Fruit fly (Drosophila melanogaster) whole organism, embryonic: Measurements from ENCODE around the gene RpS28b.
A peak's percentile ranks its signal among the peaks of the same experiment; 100 is the strongest.

Experiments
- B-H2 ChIP-seq: fragments of 200-800 bp; sonication (Bioruptor generic); optimal IDR thresholded peaks from 2 replicates; lab custom pipeline; 2018; ENCODE audit warnings: missing biosample characterization, mild to moderate bottlenecking, missing genetic modification characterization
- BEAF-32 ChIP-seq: fragments of 200-800 bp; sonication (Bioruptor generic); optimal IDR thresholded peaks from 3 replicates; lab custom pipeline; 2017; ENCODE audit warnings: missing biosample characterization, missing genetic modification characterization, mild to moderate bottlenecking, moderate library complexity, missing genetic modification reagents
- CG11093 ChIP-seq: fragments of 200-800 bp; sonication (Bioruptor generic); IDR thresholded peaks from 3 replicates; pipeline ENCODE4 v1.3.6; 2022; ENCODE audit warnings: missing biosample characterization, missing genetic modification characterization
- CG11247 ChIP-seq: fragments of 200-800 bp; sonication (Bioruptor generic); IDR thresholded peaks from 2 replicates; pipeline ENCODE4 v1.3.6; 2022; ENCODE audit warnings: missing biosample characterization, missing genetic modification characterization
- CG11695 ChIP-seq: fragments of 200-800 bp; sonication (Bioruptor generic); IDR thresholded peaks from 3 replicates; pipeline ENCODE4 v1.3.6; 2022; ENCODE audit warnings: missing biosample characterization, missing genetic modification characterization
- CG12219 ChIP-seq: fragments of 200-800 bp; sonication (Bioruptor generic); optimal IDR thresholded peaks from 3 replicates; lab custom pipeline; 2018; ENCODE audit warnings: missing biosample characterization, mild to moderate bottlenecking, missing genetic modification characterization
- CG14014 ChIP-seq: fragments of 200-800 bp; sonication (Bioruptor generic); IDR thresholded peaks from 2 replicates; pipeline ENCODE4 v1.3.6; 2022; ENCODE audit warnings: missing biosample characterization, missing genetic modification characterization
- CG14710 ChIP-seq: fragments of 200-800 bp; sonication (Bioruptor generic); optimal IDR thresholded peaks from 3 replicates; lab custom pipeline; 2019; ENCODE audit warnings: missing biosample characterization, mild to moderate bottlenecking, missing genetic modification characterization, moderate library complexity
- CG1529 ChIP-seq: fragments of 200-800 bp; sonication (Bioruptor generic); optimal IDR thresholded peaks from 3 replicates; lab custom pipeline; 2018; ENCODE audit warnings: missing biosample characterization, missing genetic modification characterization
- CG16779 ChIP-seq: fragments of 200-800 bp; sonication (Bioruptor generic); IDR thresholded peaks from 2 replicates; pipeline ENCODE4 v1.3.6; 2022; ENCODE audit warnings: missing biosample characterization, missing genetic modification characterization
- CG16815 ChIP-seq: fragments of 200-800 bp; sonication (Bioruptor generic); optimal IDR thresholded peaks from 3 replicates; lab custom pipeline; 2017; ENCODE audit warnings: missing biosample characterization, mild to moderate bottlenecking, missing genetic modification characterization
- CG17328 ChIP-seq: fragments of 200-800 bp; sonication (Bioruptor generic); IDR thresholded peaks from 2 replicates; pipeline ENCODE4 v1.3.6; 2022; ENCODE audit warnings: missing biosample characterization, missing genetic modification characterization
- CG17802 ChIP-seq: fragments of 200-800 bp; sonication (Bioruptor generic); optimal IDR thresholded peaks from 2 replicates; lab custom pipeline; 2018; ENCODE audit warnings: missing biosample characterization, mild to moderate bottlenecking, missing genetic modification characterization, moderate library complexity
- CG17912 ChIP-seq: fragments of 200-800 bp; sonication (Bioruptor generic); optimal IDR thresholded peaks from 2 replicates; lab custom pipeline; 2018; ENCODE audit warnings: missing biosample characterization, mild to moderate bottlenecking, missing genetic modification characterization
- CG2889 ChIP-seq: fragments of 200-800 bp; sonication (Bioruptor generic); IDR thresholded peaks from 3 replicates; pipeline ENCODE4 v1.3.6; 2022; ENCODE audit warnings: missing biosample characterization, missing genetic modification characterization
- CG3281 ChIP-seq: fragments of 200-800 bp; sonication (Bioruptor generic); optimal IDR thresholded peaks from 3 replicates; lab custom pipeline; 2017; ENCODE audit warnings: missing biosample characterization, mild to moderate bottlenecking, missing genetic modification characterization
- CG34224 ChIP-seq: fragments of 200-800 bp; sonication (Bioruptor generic); IDR thresholded peaks from 3 replicates; pipeline ENCODE4 v1.3.6; 2022; ENCODE audit warnings: missing biosample characterization, missing genetic modification characterization; ENCODE audit not compliant: partially characterized antibody
- CG3838 ChIP-seq: fragments of 200-800 bp; sonication (Bioruptor generic); optimal IDR thresholded peaks from 3 replicates; lab custom pipeline; 2016; ENCODE audit warnings: missing biosample characterization, missing genetic modification characterization
- CG3995 ChIP-seq: fragments of 200-800 bp; sonication (Bioruptor generic); optimal IDR thresholded peaks from 3 replicates; lab custom pipeline; 2016; ENCODE audit warnings: missing biosample characterization, missing genetic modification characterization
- CG4854 ChIP-seq: fragments of 200-800 bp; sonication (Bioruptor generic); optimal IDR thresholded peaks from 2 replicates; lab custom pipeline; 2016; ENCODE audit warnings: missing biosample characterization, missing genetic modification characterization, inconsistent platforms
- CG8281 ChIP-seq: fragments of 200-800 bp; sonication (Bioruptor generic); optimal IDR thresholded peaks from 2 replicates; lab custom pipeline; 2018; ENCODE audit warnings: missing biosample characterization, mild to moderate bottlenecking, missing genetic modification characterization, moderate library complexity
- Dp ChIP-seq: fragments of 200-800 bp; sonication (Bioruptor generic); optimal IDR thresholded peaks from 2 replicates; lab custom pipeline; 2018; ENCODE audit warnings: missing biosample characterization, mild to moderate bottlenecking, missing genetic modification characterization, moderate library complexity
- Hey ChIP-seq: fragments of 200-800 bp; sonication (Bioruptor generic); optimal IDR thresholded peaks from 3 replicates; lab custom pipeline; 2018; ENCODE audit warnings: missing biosample characterization, mild to moderate bottlenecking, missing genetic modification characterization
- Hr39 ChIP-seq: fragments of >200 bp; optimal IDR thresholded peaks from 2 replicates; lab custom pipeline; 2017
- Mes4 ChIP-seq: fragments of 200-800 bp; sonication (Bioruptor generic); optimal IDR thresholded peaks from 2 replicates; lab custom pipeline; 2016; ENCODE audit warnings: missing biosample characterization, missing genetic modification characterization
- Nf-YA ChIP-seq: fragments of 200-800 bp; sonication (Bioruptor generic); IDR thresholded peaks from 2 replicates; pipeline ENCODE4 v1.3.6; 2022; ENCODE audit warnings: missing biosample characterization, missing genetic modification characterization
- Oli ChIP-seq: fragments of 200-800 bp; sonication (Bioruptor generic); optimal IDR thresholded peaks from 2 replicates; lab custom pipeline; 2018; ENCODE audit warnings: missing biosample characterization, mild to moderate bottlenecking, missing genetic modification characterization, moderate library complexity
- Side ChIP-seq: fragments of 200-800 bp; sonication (Bioruptor generic); optimal IDR thresholded peaks from 2 replicates; lab custom pipeline; 2016; ENCODE audit warnings: missing biosample characterization, missing genetic modification characterization
- Sry-β ChIP-seq: fragments of 200-800 bp; sonication (Bioruptor generic); optimal IDR thresholded peaks from 2 replicates; lab custom pipeline; 2018; ENCODE audit warnings: missing biosample characterization, mild to moderate bottlenecking, missing genetic modification characterization, moderate library complexity
- Vsx1 ChIP-seq: fragments of 200-800 bp; sonication (Bioruptor generic); optimal IDR thresholded peaks from 2 replicates; lab custom pipeline; 2017; ENCODE audit warnings: missing biosample characterization, mild to moderate bottlenecking, missing genetic modification characterization, missing genetic modification reagents
- al ChIP-seq: fragments of 200-800 bp; sonication (Bioruptor generic); IDR thresholded peaks from 2 replicates; pipeline ENCODE4 v1.3.6; 2022; ENCODE audit warnings: missing biosample characterization, missing genetic modification characterization
- btn ChIP-seq: fragments of 200-800 bp; sonication (Bioruptor generic); optimal IDR thresholded peaks from 2 replicates; lab custom pipeline; 2016; ENCODE audit warnings: missing biosample characterization, missing genetic modification characterization
- chm ChIP-seq: fragments of 200-800 bp; sonication (Bioruptor generic); IDR thresholded peaks from 2 replicates; pipeline ENCODE4 v1.3.6; 2022; ENCODE audit warnings: missing biosample characterization, missing genetic modification characterization
- crol ChIP-seq: fragments of 200-800 bp; sonication (Bioruptor generic); IDR thresholded peaks from 2 replicates; pipeline ENCODE4 v1.3.6; 2022; ENCODE audit warnings: missing biosample characterization, missing genetic modification characterization
- disco-r ChIP-seq: fragments of 200-800 bp; sonication (Bioruptor generic); optimal IDR thresholded peaks from 2 replicates; lab custom pipeline; 2016; ENCODE audit warnings: missing biosample characterization, missing genetic modification characterization
- dpn ChIP-seq, 2 experiments: fragments of 200-800 bp; sonication (Bioruptor generic); optimal IDR thresholded peaks; 3 replicates each; lab custom pipeline; 2016; ENCODE audit warnings: missing biosample characterization in 2 of 2, missing genetic modification characterization in 2 of 2
- fd64A ChIP-seq: fragments of 200-800 bp; sonication (Bioruptor generic); optimal IDR thresholded peaks from 3 replicates; lab custom pipeline; 2018; ENCODE audit warnings: missing biosample characterization, mild to moderate bottlenecking, missing genetic modification characterization
- fu2 ChIP-seq: fragments of 200-800 bp; sonication (Bioruptor generic); optimal IDR thresholded peaks from 2 replicates; lab custom pipeline; 2016; ENCODE audit warnings: missing biosample characterization, missing genetic modification characterization
- grau ChIP-seq: fragments of 200-800 bp; optimal IDR thresholded peaks from 3 replicates; lab custom pipeline; 2019; ENCODE audit warnings: missing biosample characterization, mild to moderate bottlenecking, missing genetic modification characterization, moderate library complexity
- h ChIP-seq: fragments of >200 bp; optimal IDR thresholded peaks from 2 replicates; lab custom pipeline; 2017
- hbn ChIP-seq: fragments of 200-800 bp; sonication (Bioruptor generic); IDR thresholded peaks from 2 replicates; pipeline ENCODE4 v1.3.6; 2022; ENCODE audit warnings: missing biosample characterization, missing genetic modification characterization; ENCODE audit not compliant: partially characterized antibody
- her ChIP-seq: fragments of 200-800 bp; sonication (Bioruptor generic); optimal IDR thresholded peaks from 2 replicates; lab custom pipeline; 2016; ENCODE audit warnings: missing biosample characterization, missing genetic modification characterization
- luna ChIP-seq: fragments of 200-800 bp; sonication (Bioruptor generic); optimal IDR thresholded peaks from 2 replicates; lab custom pipeline; 2016; ENCODE audit warnings: missing biosample characterization, missing genetic modification characterization
- mld ChIP-seq: fragments of 200-800 bp; sonication (Bioruptor generic); IDR thresholded peaks from 3 replicates; pipeline ENCODE4 v1.3.6; 2022; ENCODE audit warnings: missing biosample characterization, missing genetic modification characterization; ENCODE audit not compliant: partially characterized antibody
- nerfin-2 ChIP-seq: fragments of 200-800 bp; sonication (Bioruptor generic); IDR thresholded peaks from 2 replicates; pipeline ENCODE4 v1.3.6; 2022; ENCODE audit warnings: missing biosample characterization, missing genetic modification characterization; ENCODE audit not compliant: partially characterized antibody
- pita ChIP-seq: fragments of 200-800 bp; sonication (Bioruptor generic); optimal IDR thresholded peaks from 2 replicates; lab custom pipeline; 2017; ENCODE audit warnings: missing biosample characterization, mild to moderate bottlenecking, missing genetic modification characterization
- slou ChIP-seq: fragments of 200-800 bp; sonication (Bioruptor generic); optimal IDR thresholded peaks from 3 replicates; lab custom pipeline; 2016; ENCODE audit warnings: missing biosample characterization, missing genetic modification characterization
- sr ChIP-seq: fragments of 200-800 bp; sonication (Bioruptor generic); IDR thresholded peaks from 3 replicates; pipeline ENCODE4 v1.3.6; 2022; ENCODE audit warnings: missing biosample characterization, missing genetic modification characterization
- tgo ChIP-seq: fragments of 200-800 bp; sonication (Bioruptor generic); IDR thresholded peaks from 3 replicates; pipeline ENCODE4 v1.3.6; 2022; ENCODE audit warnings: missing biosample characterization, missing genetic modification characterization
- unc-4 ChIP-seq: fragments of 200-800 bp; sonication (Bioruptor generic); IDR thresholded peaks from 2 replicates; pipeline ENCODE4 v1.3.6; 2022; ENCODE audit warnings: missing biosample characterization, missing genetic modification characterization; ENCODE audit not compliant: partially characterized antibody
- wdn ChIP-seq: fragments of 200-800 bp; sonication (Bioruptor generic); IDR thresholded peaks from 2 replicates; pipeline ENCODE4 v1.3.6; 2022; ENCODE audit warnings: missing biosample characterization, missing genetic modification characterization

Gene RpS28b

DNA sequence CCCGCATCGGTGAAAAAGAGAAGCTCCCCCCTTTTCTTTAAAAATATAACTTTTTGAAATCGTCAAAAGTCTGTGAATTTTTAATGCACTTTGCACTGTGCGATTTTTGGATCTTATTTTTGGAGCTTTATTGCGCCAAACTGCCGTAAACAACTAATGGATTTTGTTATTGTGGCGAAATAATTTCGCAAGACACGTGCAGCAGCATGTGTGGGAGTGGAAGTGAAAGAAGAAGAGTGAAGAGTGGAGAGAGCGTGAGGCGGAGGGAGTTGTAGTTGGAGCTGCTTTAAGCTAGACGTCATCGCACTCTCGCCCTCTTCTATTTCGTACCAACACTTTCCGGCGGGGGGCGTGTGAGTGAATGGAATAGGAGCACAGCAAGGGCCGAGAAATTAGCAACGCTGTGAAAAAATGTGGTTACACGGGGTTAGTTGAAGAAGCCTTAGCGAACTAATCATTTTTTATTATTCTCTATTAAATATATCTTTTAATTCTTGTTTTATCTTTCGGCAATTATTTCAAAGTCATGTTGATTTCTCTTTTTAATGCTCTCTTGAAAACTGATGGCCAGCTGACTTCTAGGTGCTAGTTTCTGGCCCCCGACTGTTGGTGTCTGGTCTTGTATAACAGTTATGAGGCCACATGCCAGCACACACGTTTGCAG, 29.1 kb downstream of the RpS28b start (continued):
- TF ChIP-seq mld (GFP tag; lab: Robert Waterston, UW): no peak
- peak; percentile 4 for TF ChIP-seq Dp (GFP tag; lab: Kevin White, UChicago)
- peak; percentile 7 for TF ChIP-seq fu2 (GFP tag; lab: Kevin White, UChicago)
- TF ChIP-seq disco-r: peak; percentile 19
- peak; percentile 60 for TF ChIP-seq CG3995 (GFP tag; lab: Kevin White, UChicago)
- TF ChIP-seq btn (GFP tag; lab: Kevin White, UChicago): no peak
- peak; percentile 96 for TF ChIP-seq Oli
- no peak for TF ChIP-seq nerfin-2
- TF ChIP-seq CG11093 (GFP tag; lab: Robert Waterston, UW): peak; percentile 92
- TF ChIP-seq h (lab: Kevin White, UChicago): no peak
- peak; percentile 12 for TF ChIP-seq BEAF-32 (GFP tag; lab: Kevin White, UChicago)
- TF ChIP-seq B-H2 (GFP tag; lab: Kevin White, UChicago): peak; percentile 90
- peak; percentile 65 for TF ChIP-seq slou
- peak; percentile 65 for TF ChIP-seq Hey (tag; lab: Kevin White, UChicago)
- peak; percentile 91 for TF ChIP-seq CG16815 (GFP tag; lab: Kevin White, UChicago)
- peak; percentile 45 for TF ChIP-seq CG3838
- no peak for TF ChIP-seq luna (GFP tag; lab: Kevin White, UChicago)
- TF ChIP-seq al (GFP tag; lab: Robert Waterston, UW): peak; percentile 90
- TF ChIP-seq CG4854: peak; percentile 76
- peak; percentile 45 for TF ChIP-seq her (GFP tag; lab: Kevin White, UChicago)
- no peak for TF ChIP-seq CG34224 (GFP tag; lab: Robert Waterston, UW)
- TF ChIP-seq CG17328 (GFP tag; lab: Robert Waterston, UW): peak; percentile 90
- peak; percentile 75 for TF ChIP-seq CG8281 (tag; lab: Kevin White, UChicago)
- no peak for TF ChIP-seq unc-4 (GFP tag; lab: Robert Waterston, UW)
- TF ChIP-seq CG11695: peak; percentile 95
- TF ChIP-seq tgo: peak; percentile 94
- TF ChIP-seq CG17802: peak; percentile 68
- peak; percentile 83 for TF ChIP-seq CG2889 (GFP tag; lab: Robert Waterston, UW)
- TF ChIP-seq dpn (GFP tag; optimal IDR thresholded peaks at IDR 0.05; lab: Kevin White, UChicago): peak; percentile 60 to 91
- peak; percentile 94 for TF ChIP-seq CG12219 (GFP tag; lab: Kevin White, UChicago)
- peak; percentile 95 for TF ChIP-seq grau (tag; lab: Kevin White, UChicago)
- TF ChIP-seq CG17912 (GFP tag; lab: Kevin White, UChicago): peak; percentile 80
- TF ChIP-seq CG3281: peak; percentile 96
- peak; percentile 81 for TF ChIP-seq Nf-YA (GFP tag; lab: Robert Waterston, UW)
- TF ChIP-seq CG14014: peak; percentile 92
- peak; percentile 88 for TF ChIP-seq wdn (GFP tag; lab: Robert Waterston, UW)
- TF ChIP-seq crol: peak; percentile 84
- TF ChIP-seq Vsx1 (GFP tag; lab: Kevin White, UChicago): peak; percentile 92
- peak; percentile 64; the same call in 2 of the 3 replicates for TF ChIP-seq sr (GFP tag; lab: Robert Waterston, UW)
- TF ChIP-seq chm (GFP tag; lab: Robert Waterston, UW): peak; percentile 93
- peak; percentile 87 for TF ChIP-seq CG14710 (tag; lab: Kevin White, UChicago)
- TF ChIP-seq Mes4 (GFP tag; lab: Kevin White, UChicago): peak; percentile 54
- TF ChIP-seq Hr39 (lab: Kevin White, UChicago): no peak
- peak; percentile 85; the same call in 1 of the 2 replicates for TF ChIP-seq CG16779 (GFP tag; lab: Robert Waterston, UW)
- peak; percentile 89 for TF ChIP-seq CG11247 (GFP tag; lab: Robert Waterston, UW)
- peak; percentile 84 for TF ChIP-seq fd64A (GFP tag; lab: Kevin White, UChicago)
- peak; percentile 90 for TF ChIP-seq CG1529
- TF ChIP-seq pita (GFP tag; lab: Kevin White, UChicago): no peak
- TF ChIP-seq hbn (GFP tag; lab: Robert Waterston, UW): no peak
- peak; percentile 31 for TF ChIP-seq Sry-β (GFP tag; lab: Kevin White, UChicago)
- TF ChIP-seq Side (GFP tag; lab: Kevin White, UChicago): peak; percentile 39
